Worm (Caenorhabditis elegans): Measurements from ENCODE around the gene F55C10.5.
"Not testable (repeated sequence)": the region's sequence is repeated elsewhere in the genome, so short reads cannot be mapped to it uniquely, and the experiment has no call there.

The F55C10.5 gene

DNA sequence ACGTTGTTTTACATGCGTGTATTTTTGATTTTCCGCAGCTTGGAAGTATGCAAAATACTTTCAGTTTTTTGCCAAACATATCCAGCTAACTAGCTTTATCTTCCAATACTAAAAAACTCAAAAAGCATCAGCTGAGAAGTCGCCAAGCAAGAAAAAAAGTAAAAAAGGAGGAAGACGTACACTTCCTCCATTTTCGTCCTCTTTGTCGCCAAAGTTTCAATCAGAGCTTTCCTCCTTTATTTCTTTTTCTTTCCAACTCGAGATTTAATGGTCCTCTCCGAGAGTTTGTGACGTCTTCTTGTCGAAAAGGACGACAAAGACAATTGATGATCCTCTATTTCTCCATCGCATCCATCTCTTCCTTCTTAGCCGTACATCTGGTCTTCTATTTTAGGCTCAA is 2.3 kb upstream of the F55C10.5 start:
- TF ChIP-seq med-1 (GFP tag; optimal IDR thresholded peaks at IDR 0.05; ENCODE audit: insufficient read depth) (no peak), T22C8.4 (GFP tag; IDR thresholded peaks at IDR 0.05) (no peak), flt-1 (GFP tag; IDR thresholded peaks at IDR 0.05) (no peak), ztf-23 (GFP tag; IDR thresholded peaks at IDR 0.05) (no peak), ztf-29 (GFP tag; IDR thresholded peaks at IDR 0.05) (no peak), klf-2 (GFP tag; conservative IDR thresholded peaks at IDR 0.05) (no peak)

DNA sequence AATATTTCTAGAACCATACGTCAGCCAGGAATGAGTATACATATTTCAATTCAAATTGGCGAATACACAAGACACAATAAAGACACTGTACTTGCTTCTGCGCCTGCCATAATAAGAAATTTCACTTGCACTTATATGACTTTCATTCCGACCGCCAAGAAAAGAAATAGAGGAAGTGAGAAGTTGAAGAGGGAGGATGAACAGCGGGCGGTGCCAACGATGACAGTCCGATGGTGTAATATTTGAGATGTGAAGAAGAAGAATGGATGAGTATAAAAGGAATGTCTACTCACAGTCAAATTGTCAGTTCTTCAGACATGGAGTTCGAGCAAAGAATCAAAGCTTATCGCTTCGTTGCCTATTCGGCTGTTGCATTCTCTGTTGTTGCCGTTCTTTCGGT is 2.2 kb downstream of the F55C10.5 start, which contains the start of gene col-154:
TSS of gene col-154 (plus strand) at position 301 of the 400 bp plus-strand sequence.
- no peak for TF ChIP-seq tab-1 (GFP tag; IDR thresholded peaks at IDR 0.05)

DNA sequence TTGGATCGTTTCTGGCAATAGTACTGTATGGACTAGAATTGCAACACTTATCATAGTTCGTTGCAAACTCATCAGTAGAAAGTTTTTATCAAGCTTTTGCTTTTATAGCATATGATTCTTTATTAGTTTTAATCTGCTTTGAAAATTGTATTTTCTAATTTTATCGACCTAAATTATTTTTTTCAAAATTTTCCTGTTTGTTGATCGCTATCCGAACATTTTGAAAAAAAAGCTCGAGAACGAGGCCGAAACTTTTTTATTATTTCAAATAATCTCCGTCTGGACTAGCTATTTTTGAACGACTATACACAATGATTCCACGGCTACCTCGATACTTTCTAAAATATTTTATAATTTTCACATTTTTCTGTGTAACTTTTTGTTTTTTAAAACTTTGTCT is 3.5 kb downstream of the F55C10.5 start, which contains the start of gene F55C10.4:
TSS of gene F55C10.4 (plus strand) at position 301 of the 400 bp plus-strand sequence.
- TF ChIP-seq ref-1 (GFP tag; conservative IDR thresholded peaks at IDR 0.05) (no peak), klf-2 (GFP tag; conservative IDR thresholded peaks at IDR 0.05) (no peak), flt-1 (GFP tag; IDR thresholded peaks at IDR 0.05) (no peak), cog-1 (tag; optimal IDR thresholded peaks at IDR 0.05) (no peak), med-1 (GFP tag; optimal IDR thresholded peaks at IDR 0.05; ENCODE audit: insufficient read depth) (no peak), ztf-23 (GFP tag; IDR thresholded peaks at IDR 0.05) (no peak), T22C8.4 (GFP tag; IDR thresholded peaks at IDR 0.05) (no peak), tab-1 (GFP tag; IDR thresholded peaks at IDR 0.05) (no peak), ztf-29 (GFP tag; IDR thresholded peaks at IDR 0.05) (no peak)

DNA sequence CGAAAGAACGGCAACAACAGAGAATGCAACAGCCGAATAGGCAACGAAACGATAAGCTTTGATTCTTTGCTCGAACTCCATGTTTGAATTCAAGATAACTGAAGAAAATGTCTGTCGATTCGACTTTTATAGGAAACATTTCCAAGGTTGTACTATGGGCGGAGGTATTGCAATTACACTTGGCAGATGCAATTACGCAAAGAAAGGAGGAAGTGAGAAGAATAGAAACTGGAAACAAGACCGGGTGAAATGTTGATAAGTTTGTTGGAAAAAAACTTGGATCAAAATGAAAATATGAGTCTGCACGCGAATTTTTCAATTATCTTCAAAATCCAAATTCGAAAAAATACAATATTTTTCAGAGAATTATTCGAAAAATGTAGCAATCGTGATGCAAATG is 6.9 kb downstream of the F55C10.5 start, which contains the start of gene col-155:
TSS of gene col-155 (minus strand) at position 101 of the 400 bp plus-strand sequence.
- no peak for TF ChIP-seq ztf-29 (GFP tag; IDR thresholded peaks at IDR 0.05)
- TF ChIP-seq ztf-23 (GFP tag; IDR thresholded peaks at IDR 0.05) = no peak
- TF ChIP-seq flt-1 (GFP tag; IDR thresholded peaks at IDR 0.05) = no peak
- no peak for TF ChIP-seq ref-1 (GFP tag; conservative IDR thresholded peaks at IDR 0.05)
- TF ChIP-seq cog-1 (tag; optimal IDR thresholded peaks at IDR 0.05) = no peak
- no peak for TF ChIP-seq med-1 (GFP tag; optimal IDR thresholded peaks at IDR 0.05; ENCODE audit: insufficient read depth)
- TF ChIP-seq tab-1 (GFP tag; IDR thresholded peaks at IDR 0.05) = no peak
- TF ChIP-seq T22C8.4 (GFP tag; IDR thresholded peaks at IDR 0.05) = no peak
- TF ChIP-seq klf-2 (GFP tag; conservative IDR thresholded peaks at IDR 0.05) = no peak

DNA sequence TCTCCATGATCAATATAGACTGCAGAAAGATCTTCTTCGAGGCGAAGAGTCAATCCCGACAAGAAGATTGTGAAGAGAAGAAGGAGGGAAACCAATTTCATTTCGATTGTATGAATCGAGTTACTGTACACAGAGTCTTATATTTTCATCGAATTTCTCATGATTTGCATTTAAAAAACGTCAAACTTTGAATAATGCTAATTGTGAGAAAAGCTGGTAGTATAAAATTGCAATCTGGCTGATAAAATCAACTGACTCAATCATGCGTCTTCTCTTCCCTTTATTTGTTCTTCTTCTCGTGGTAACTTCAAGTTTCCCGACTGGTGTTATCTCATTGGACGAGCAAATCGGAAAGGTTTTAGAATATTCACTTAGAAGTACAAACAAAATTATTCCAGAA is 7.5 kb downstream of the F55C10.5 start, which contains the start of the genes K03B8.11 and K03B8.14:
TSS of gene K03B8.11 (minus strand) at position 101 of the 400 bp plus-strand sequence.
TSS of gene K03B8.14 (plus strand) at position 110 of the 400 bp plus-strand sequence.
- TF ChIP-seq ztf-29 (GFP tag; IDR thresholded peaks at IDR 0.05) = no peak
- no peak for TF ChIP-seq cog-1 (tag; optimal IDR thresholded peaks at IDR 0.05)
- no peak for TF ChIP-seq flt-1 (GFP tag; IDR thresholded peaks at IDR 0.05)
- TF ChIP-seq klf-2 (GFP tag; conservative IDR thresholded peaks at IDR 0.05) = no peak
- no peak for TF ChIP-seq ztf-23 (GFP tag; IDR thresholded peaks at IDR 0.05)

DNA sequence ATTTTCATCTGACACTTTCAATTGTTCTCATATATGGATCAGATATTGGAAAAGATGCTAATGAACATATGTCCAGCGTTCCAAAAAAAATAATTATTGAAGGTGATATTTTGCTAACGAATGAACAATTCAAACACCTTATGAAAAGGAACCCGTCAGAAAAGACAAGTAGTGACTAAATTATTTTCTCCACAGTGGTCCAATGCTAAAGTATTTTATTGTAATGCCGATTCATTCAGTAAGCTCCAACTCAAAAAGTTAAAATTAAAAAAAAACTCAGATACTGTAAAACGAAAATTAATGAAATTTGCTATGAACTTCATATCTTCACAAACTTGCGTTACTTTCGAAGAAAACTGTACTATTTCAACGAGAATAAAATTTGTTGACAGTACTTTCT is 9.1 kb downstream of the F55C10.5 start, which contains the start of gene nas-16:
TSS of gene nas-16 (plus strand) at position 301 of the 400 bp plus-strand sequence.
- no peak for TF ChIP-seq ztf-23 (GFP tag; IDR thresholded peaks at IDR 0.05)
- TF ChIP-seq flt-1 (GFP tag; IDR thresholded peaks at IDR 0.05) = no peak
- TF ChIP-seq ztf-29 (GFP tag; IDR thresholded peaks at IDR 0.05) = no peak
- TF ChIP-seq cog-1 (tag; optimal IDR thresholded peaks at IDR 0.05) = no peak
- TF ChIP-seq med-1 (GFP tag; optimal IDR thresholded peaks at IDR 0.05; ENCODE audit: insufficient read depth) = no peak
- TF ChIP-seq klf-2 (GFP tag; conservative IDR thresholded peaks at IDR 0.05) = no peak
- TF ChIP-seq T22C8.4 (GFP tag; IDR thresholded peaks at IDR 0.05) = no peak
- no peak for TF ChIP-seq tab-1 (GFP tag; IDR thresholded peaks at IDR 0.05)
- TF ChIP-seq ref-1 (GFP tag; conservative IDR thresholded peaks at IDR 0.05) = no peak

DNA sequence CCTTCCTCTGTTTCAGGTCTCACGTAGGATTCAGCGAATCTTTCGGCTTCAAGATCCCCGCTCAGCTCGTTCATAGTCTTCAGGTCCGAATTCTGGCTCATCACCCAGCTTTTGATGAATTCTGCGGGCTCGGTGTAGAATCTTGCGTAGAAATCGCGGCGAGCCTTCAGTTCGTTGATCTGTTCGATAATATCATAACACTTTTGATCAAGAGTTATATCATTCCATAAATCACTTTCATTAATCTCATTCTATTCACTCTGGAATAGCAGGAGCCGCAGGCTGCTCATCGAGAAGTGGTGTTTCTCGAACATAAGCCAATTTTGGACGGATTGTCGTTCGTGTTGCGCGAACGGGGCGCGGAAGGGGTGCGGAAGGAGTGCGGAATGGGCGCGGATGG is 12.1 kb downstream of the F55C10.5 start, which contains the start of gene K03B8.4:
TSS of gene K03B8.4 (minus strand) at position 101 of the 400 bp plus-strand sequence.
- TF ChIP-seq T22C8.4 (GFP tag; IDR thresholded peaks at IDR 0.05); ztf-29 (GFP tag; IDR thresholded peaks at IDR 0.05); med-1 (GFP tag; optimal IDR thresholded peaks at IDR 0.05; ENCODE audit: insufficient read depth): not testable (repeated sequence)

DNA sequence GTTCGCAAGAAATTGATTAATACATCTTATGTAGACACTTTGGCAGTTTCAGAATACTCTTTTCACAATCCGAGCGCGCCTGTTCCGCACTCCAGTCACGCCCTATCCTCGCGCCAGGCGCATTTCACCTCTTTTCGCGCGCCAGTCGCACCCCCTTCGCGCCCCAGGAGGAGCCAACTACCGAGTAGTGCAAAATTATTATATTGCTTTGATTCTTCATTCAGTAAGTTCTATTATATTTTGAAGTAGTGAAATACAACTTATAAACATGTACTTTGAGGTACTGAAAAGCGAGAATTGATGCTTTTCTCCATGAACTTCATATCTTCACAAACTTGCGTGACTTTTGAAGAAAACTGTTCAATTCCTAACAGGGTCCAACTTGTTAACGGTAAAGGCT is 13.2 kb downstream of the F55C10.5 start, which contains the start of gene nas-18:
TSS of gene nas-18 (plus strand) at position 301 of the 400 bp plus-strand sequence.
- not testable (repeated sequence) for TF ChIP-seq ztf-29 (GFP tag; IDR thresholded peaks at IDR 0.05); cog-1 (tag; optimal IDR thresholded peaks at IDR 0.05); flt-1 (GFP tag; IDR thresholded peaks at IDR 0.05)

DNA sequence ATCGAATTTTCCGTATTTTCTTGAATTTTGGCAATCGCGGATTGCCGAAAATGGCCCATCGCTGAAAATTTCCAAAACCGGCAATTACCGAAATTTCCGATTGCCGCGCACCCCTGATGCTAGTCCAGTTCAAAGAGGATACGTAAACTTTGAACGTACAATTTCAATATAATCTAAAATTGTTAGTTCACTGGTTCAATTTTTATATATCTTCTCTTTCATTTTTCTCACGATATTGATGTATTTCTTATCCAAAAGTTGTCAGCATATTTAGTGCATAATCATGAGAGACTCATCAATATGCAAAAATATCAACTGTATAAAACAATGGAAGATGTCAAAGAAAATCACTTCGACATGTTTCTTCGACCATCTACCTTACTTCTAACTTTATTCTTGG is 15.7 kb downstream of the F55C10.5 start, which contains the start of gene nas-17:
TSS of gene nas-17 (plus strand) at position 301 of the 400 bp plus-strand sequence.
- TF ChIP-seq flt-1 (GFP tag; IDR thresholded peaks at IDR 0.05) (no peak), T22C8.4 (GFP tag; IDR thresholded peaks at IDR 0.05) (no peak), klf-2 (GFP tag; conservative IDR thresholded peaks at IDR 0.05) (no peak), med-1 (GFP tag; optimal IDR thresholded peaks at IDR 0.05; ENCODE audit: insufficient read depth) (no peak), cog-1 (tag; optimal IDR thresholded peaks at IDR 0.05) (no peak), ref-1 (GFP tag; conservative IDR thresholded peaks at IDR 0.05) (no peak), ztf-23 (GFP tag; IDR thresholded peaks at IDR 0.05) (no peak), ztf-29 (GFP tag; IDR thresholded peaks at IDR 0.05) (no peak), tab-1 (GFP tag; IDR thresholded peaks at IDR 0.05) (no peak)

DNA sequence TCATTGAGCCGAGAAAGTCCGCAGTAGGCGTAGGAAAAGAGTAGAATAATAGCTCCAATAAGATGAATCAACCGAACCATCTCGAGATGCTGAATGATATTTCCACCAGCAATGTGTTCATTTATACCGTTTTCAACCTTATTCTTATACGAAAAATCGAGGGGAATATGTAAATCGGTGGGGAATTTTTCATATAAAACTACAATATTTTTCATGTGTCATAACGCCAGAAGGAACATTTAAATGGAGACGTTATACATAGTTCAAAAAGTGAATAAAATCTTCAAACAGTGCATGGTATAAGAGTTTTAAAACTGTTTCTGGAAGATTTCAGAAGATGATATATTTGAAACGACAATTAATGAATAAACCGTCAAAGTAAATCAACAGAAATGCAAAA is 19.7 kb downstream of the F55C10.5 start, which contains the start of gene nas-19:
TSS of gene nas-19 (minus strand) at position 101 of the 400 bp plus-strand sequence.
- TF ChIP-seq flt-1 (GFP tag; IDR thresholded peaks at IDR 0.05) = no peak
- TF ChIP-seq ztf-23 (GFP tag; IDR thresholded peaks at IDR 0.05) = no peak
- TF ChIP-seq klf-2 (GFP tag; conservative IDR thresholded peaks at IDR 0.05) = no peak
